Fruit fly (Drosophila melanogaster) whole organism, embryonic: ENCODE measurements around the gene corolla.

Experiments used
- BEAF-32 ChIP-seq: fragments of 200-800 bp; sonication (Bioruptor generic); optimal IDR thresholded peaks from 3 replicates; lab custom pipeline; 2017; ENCODE audit warnings: missing biosample characterization, missing genetic modification characterization, mild to moderate bottlenecking, moderate library complexity, missing genetic modification reagents
- C15 ChIP-seq: fragments of 200-800 bp; sonication (Bioruptor generic); IDR thresholded peaks from 3 replicates; pipeline ENCODE4 v1.3.6; 2022; ENCODE audit warnings: missing biosample characterization, missing genetic modification characterization
- CG10267 ChIP-seq: fragments of 200-800 bp; sonication (Bioruptor generic); optimal IDR thresholded peaks from 2 replicates; lab custom pipeline; 2018; ENCODE audit warnings: missing biosample characterization, mild to moderate bottlenecking, missing genetic modification characterization, moderate library complexity
- CG11093 ChIP-seq: fragments of 200-800 bp; sonication (Bioruptor generic); IDR thresholded peaks from 3 replicates; pipeline ENCODE4 v1.3.6; 2022; ENCODE audit warnings: missing biosample characterization, missing genetic modification characterization
- CG13287 ChIP-seq: fragments of 200-800 bp; sonication (Bioruptor generic); IDR thresholded peaks from 2 replicates; pipeline ENCODE4 v1.3.6; 2022; ENCODE audit warnings: missing biosample characterization, missing genetic modification characterization; ENCODE audit not compliant: partially characterized antibody
- CG14441 ChIP-seq: fragments of 200-800 bp; sonication (Bioruptor generic); IDR thresholded peaks from 2 replicates; pipeline ENCODE4 v1.3.6; 2022; ENCODE audit warnings: missing biosample characterization, missing genetic modification characterization
- CG1603 ChIP-seq: fragments of 200-800 bp; sonication (Bioruptor generic); optimal IDR thresholded peaks from 2 replicates; lab custom pipeline; 2019; ENCODE audit warnings: missing biosample characterization, mild to moderate bottlenecking, missing genetic modification characterization, moderate library complexity
- CG17359 ChIP-seq: fragments of 200-800 bp; sonication (Bioruptor generic); optimal IDR thresholded peaks from 3 replicates; lab custom pipeline; 2018; ENCODE audit warnings: missing biosample characterization, mild to moderate bottlenecking, missing genetic modification characterization, moderate library complexity
- CG17361 ChIP-seq: fragments of 200-800 bp; sonication (Bioruptor generic); IDR thresholded peaks from 3 replicates; pipeline ENCODE4 v1.3.6; 2022; ENCODE audit warnings: missing biosample characterization, missing genetic modification characterization
- CG17568 ChIP-seq: fragments of 200-800 bp; sonication (Bioruptor generic); optimal IDR thresholded peaks from 2 replicates; lab custom pipeline; 2018; ENCODE audit warnings: missing biosample characterization, mild to moderate bottlenecking, missing genetic modification characterization, moderate library complexity
- CG2889 ChIP-seq: fragments of 200-800 bp; sonication (Bioruptor generic); IDR thresholded peaks from 3 replicates; pipeline ENCODE4 v1.3.6; 2022; ENCODE audit warnings: missing biosample characterization, missing genetic modification characterization
- CG3065 ChIP-seq: fragments of 200-800 bp; sonication (Bioruptor generic); optimal IDR thresholded peaks from 2 replicates; lab custom pipeline; 2016; ENCODE audit warnings: missing biosample characterization, missing genetic modification characterization
- CG31441 ChIP-seq: fragments of 200-800 bp; sonication (Bioruptor generic); IDR thresholded peaks from 2 replicates; pipeline ENCODE4 v1.3.6; 2022; ENCODE audit warnings: missing biosample characterization, missing genetic modification characterization
- CG3281 ChIP-seq: fragments of 200-800 bp; sonication (Bioruptor generic); optimal IDR thresholded peaks from 3 replicates; lab custom pipeline; 2017; ENCODE audit warnings: missing biosample characterization, mild to moderate bottlenecking, missing genetic modification characterization
- CG4360 ChIP-seq: fragments of 200-800 bp; sonication (Bioruptor generic); IDR thresholded peaks from 2 replicates; pipeline ENCODE4 v1.3.6; 2022; ENCODE audit warnings: missing biosample characterization, missing genetic modification characterization
- CG4617 ChIP-seq: fragments of 200-800 bp; sonication (Bioruptor generic); optimal IDR thresholded peaks from 3 replicates; lab custom pipeline; 2016; ENCODE audit warnings: missing biosample characterization, missing genetic modification characterization, borderline replicate concordance
- CG4707 ChIP-seq: fragments of 200-800 bp; sonication (Bioruptor generic); optimal IDR thresholded peaks from 2 replicates; lab custom pipeline; 2018; ENCODE audit warnings: missing biosample characterization, mild to moderate bottlenecking, missing genetic modification characterization, moderate library complexity
- CG7745 ChIP-seq: fragments of 200-800 bp; sonication (Bioruptor generic); optimal IDR thresholded peaks from 2 replicates; lab custom pipeline; 2018; ENCODE audit warnings: missing biosample characterization, mild to moderate bottlenecking, missing genetic modification characterization, moderate library complexity
- CG8281 ChIP-seq: fragments of 200-800 bp; sonication (Bioruptor generic); optimal IDR thresholded peaks from 2 replicates; lab custom pipeline; 2018; ENCODE audit warnings: missing biosample characterization, mild to moderate bottlenecking, missing genetic modification characterization, moderate library complexity
- CG9797 ChIP-seq: fragments of 200-800 bp; sonication (Bioruptor generic); optimal IDR thresholded peaks from 3 replicates; lab custom pipeline; 2018; ENCODE audit warnings: missing biosample characterization, mild to moderate bottlenecking, missing genetic modification characterization
- CrebB ChIP-seq: fragments of 200-800 bp; sonication (Bioruptor generic); optimal IDR thresholded peaks from 3 replicates; lab custom pipeline; 2018; ENCODE audit warnings: missing biosample characterization, mild to moderate bottlenecking, missing genetic modification characterization
- Dek ChIP-seq: fragments of 200-800 bp; sonication (Bioruptor generic); optimal IDR thresholded peaks from 3 replicates; lab custom pipeline; 2019; ENCODE audit warnings: missing biosample characterization, mild to moderate bottlenecking, missing genetic modification characterization, moderate library complexity
- Doc3 ChIP-seq: fragments of 200-800 bp; sonication (Bioruptor generic); IDR thresholded peaks from 3 replicates; pipeline ENCODE4 v1.3.6; 2022; ENCODE audit warnings: missing biosample characterization, missing genetic modification characterization; ENCODE audit not compliant: partially characterized antibody
- Dp ChIP-seq: fragments of 200-800 bp; sonication (Bioruptor generic); optimal IDR thresholded peaks from 2 replicates; lab custom pipeline; 2018; ENCODE audit warnings: missing biosample characterization, mild to moderate bottlenecking, missing genetic modification characterization, moderate library complexity
- E2f2 ChIP-seq: fragments of 200-800 bp; sonication (Bioruptor generic); IDR thresholded peaks from 2 replicates; pipeline ENCODE4 v1.3.6; 2022; ENCODE audit warnings: missing biosample characterization, missing genetic modification characterization
- Eip74EF ChIP-seq, 2 experiments: fragments of 200-800 bp in 1 of 2; fragments of >200 bp in 1 of 2; sonication (Bioruptor generic) in 1 of 2; optimal IDR thresholded peaks; 2 replicates each; lab custom pipeline; 2017 to 2019; ENCODE audit warnings: missing biosample characterization in 2 of 2, missing genetic modification characterization in 2 of 2, mild to moderate bottlenecking in 1 of 2, moderate library complexity in 1 of 2
- Ets65A ChIP-seq: fragments of 200-800 bp; sonication (Bioruptor generic); peaks from one replicate; lab custom pipeline; 2016; ENCODE audit warnings: missing biosample characterization, missing genetic modification characterization
- Fer3 ChIP-seq: fragments of 200-800 bp; sonication (Bioruptor generic); optimal IDR thresholded peaks from 2 replicates; lab custom pipeline; 2018; ENCODE audit warnings: missing biosample characterization, mild to moderate bottlenecking, missing genetic modification characterization, moderate library complexity
- H2.0 ChIP-seq: fragments of 200-800 bp; sonication (Bioruptor generic); IDR thresholded peaks from 2 replicates; pipeline ENCODE4 v1.3.6; 2022; ENCODE audit warnings: missing biosample characterization, missing genetic modification characterization
- HLHmδ ChIP-seq: fragments of 200-800 bp; sonication (Bioruptor generic); optimal IDR thresholded peaks from 2 replicates; lab custom pipeline; 2018; ENCODE audit warnings: missing biosample characterization, mild to moderate bottlenecking, missing genetic modification characterization, moderate library complexity
- MBD-R2 ChIP-seq: fragments of 200-800 bp; sonication (Bioruptor generic); IDR thresholded peaks from 2 replicates; pipeline ENCODE4 v1.3.6; 2022; ENCODE audit warnings: missing biosample characterization, missing genetic modification characterization
- MESR4 ChIP-seq: fragments of 200-800 bp; sonication (Bioruptor generic); optimal IDR thresholded peaks from 2 replicates; lab custom pipeline; 2018; ENCODE audit warnings: missing biosample characterization, mild to moderate bottlenecking, missing genetic modification characterization, moderate library complexity
- Mrtf ChIP-seq: fragments of 200-800 bp; sonication (Bioruptor generic); IDR thresholded peaks from 3 replicates; pipeline ENCODE4 v1.3.6; 2022; ENCODE audit warnings: missing biosample characterization, missing genetic modification characterization
- Myb ChIP-seq: fragments of 200-800 bp; sonication (Bioruptor generic); optimal IDR thresholded peaks from 2 replicates; lab custom pipeline; 2016; ENCODE audit warnings: missing biosample characterization, missing genetic modification characterization
- Scr ChIP-seq: fragments of 200-800 bp; sonication (Bioruptor generic); IDR thresholded peaks from 2 replicates; pipeline ENCODE4 v1.3.6; 2022; ENCODE audit warnings: missing biosample characterization, missing genetic modification characterization; ENCODE audit not compliant: partially characterized antibody
- Vsx1 ChIP-seq: fragments of 200-800 bp; sonication (Bioruptor generic); optimal IDR thresholded peaks from 2 replicates; lab custom pipeline; 2017; ENCODE audit warnings: missing biosample characterization, mild to moderate bottlenecking, missing genetic modification characterization, missing genetic modification reagents
- aop ChIP-seq: fragments of 200-800 bp; sonication (Bioruptor generic); IDR thresholded peaks from 2 replicates; pipeline ENCODE4 v1.3.6; 2022; ENCODE audit warnings: missing biosample characterization, missing genetic modification characterization
- chif ChIP-seq, 2 experiments: fragments of 200-800 bp; sonication (Bioruptor generic); optimal IDR thresholded peaks; 3 replicates each; lab custom pipeline; 2016; ENCODE audit warnings: missing biosample characterization in 2 of 2, missing genetic modification characterization in 2 of 2
- danr ChIP-seq: fragments of 200-800 bp; sonication (Bioruptor generic); IDR thresholded peaks from 2 replicates; pipeline ENCODE4 v1.3.6; 2022; ENCODE audit warnings: missing biosample characterization, missing genetic modification characterization
- exex ChIP-seq: fragments of 200-800 bp; sonication (Bioruptor generic); optimal IDR thresholded peaks from 4 replicates; lab custom pipeline; 2018; ENCODE audit warnings: missing biosample characterization, mild to moderate bottlenecking, missing genetic modification characterization, moderate library complexity
- gsb-n ChIP-seq: fragments of 200-800 bp; sonication (Bioruptor generic); optimal IDR thresholded peaks from 3 replicates; lab custom pipeline; 2018; ENCODE audit warnings: missing biosample characterization, mild to moderate bottlenecking, missing genetic modification characterization
- jumu ChIP-seq: fragments of 200-800 bp; sonication (Bioruptor generic); optimal IDR thresholded peaks from 3 replicates; lab custom pipeline; 2016; ENCODE audit warnings: missing biosample characterization, missing genetic modification characterization
- kni ChIP-seq: fragments of 200-800 bp; sonication (Bioruptor generic); optimal IDR thresholded peaks from 3 replicates; lab custom pipeline; 2017; ENCODE audit warnings: mild to moderate bottlenecking, missing biosample characterization, missing genetic modification reagents, missing genetic modification characterization
- lilli ChIP-seq: fragments of 200-800 bp; sonication (Bioruptor generic); optimal IDR thresholded peaks from 3 replicates; lab custom pipeline; 2016; ENCODE audit warnings: missing biosample characterization, missing genetic modification characterization
- nerfin-1 ChIP-seq: fragments of 200-800 bp; sonication (Bioruptor generic); optimal IDR thresholded peaks from 3 replicates; lab custom pipeline; 2019; ENCODE audit warnings: missing biosample characterization, mild to moderate bottlenecking, missing genetic modification characterization, moderate library complexity
- p53 ChIP-seq: fragments of 200-800 bp; sonication (Bioruptor generic); optimal IDR thresholded peaks from 2 replicates; lab custom pipeline; 2016; ENCODE audit warnings: missing biosample characterization, missing genetic modification characterization
- pzg ChIP-seq: fragments of 200-800 bp; sonication (Bioruptor generic); optimal IDR thresholded peaks from 3 replicates; lab custom pipeline; 2018; ENCODE audit warnings: missing biosample characterization, mild to moderate bottlenecking, missing genetic modification characterization, moderate library complexity
- repo ChIP-seq: fragments of 200-800 bp; sonication (Bioruptor generic); optimal IDR thresholded peaks from 2 replicates; lab custom pipeline; 2016; ENCODE audit warnings: missing biosample characterization, missing genetic modification characterization
- row ChIP-seq: fragments of 200-800 bp; sonication (Bioruptor generic); IDR thresholded peaks from 3 replicates; pipeline ENCODE4 v1.3.6; 2022; ENCODE audit warnings: missing biosample characterization, missing genetic modification characterization
- toy ChIP-seq: fragments of 200-800 bp; sonication (Bioruptor generic); IDR thresholded peaks from 2 replicates; pipeline ENCODE4 v1.3.6; 2022; ENCODE audit warnings: missing biosample characterization, missing genetic modification characterization

corolla gene

DNA sequence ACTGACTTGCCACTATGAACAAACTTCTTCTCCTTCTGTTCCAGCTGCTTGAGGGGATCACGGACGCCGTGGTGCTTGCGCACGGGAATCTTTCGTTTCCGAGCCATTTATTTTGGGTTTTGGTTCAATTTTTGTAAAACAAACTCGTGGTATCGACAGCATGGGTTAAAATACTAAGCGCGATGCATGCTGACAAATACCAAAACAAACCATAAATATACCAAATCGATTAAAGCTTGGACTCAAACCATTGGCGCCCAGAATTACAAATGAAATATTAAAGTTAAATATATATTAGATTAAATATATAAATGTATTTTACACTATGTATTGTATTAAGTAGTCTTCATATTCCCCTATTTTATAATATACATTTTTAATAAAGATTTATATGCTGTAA, 2.5 kb downstream of the corolla start, which contains the start of gene CG8326 (continued):
- no peak for TF ChIP-seq CG8281
- no peak for TF ChIP-seq chif (GFP tag; optimal IDR thresholded peaks at IDR 0.05; lab: Kevin White, UChicago)
- TF ChIP-seq Mrtf (GFP tag; lab: Robert Waterston, UW) = no peak
- TF ChIP-seq CG17568 (GFP tag; lab: Kevin White, UChicago) = no peak
- TF ChIP-seq HLHmδ (GFP tag; lab: Kevin White, UChicago) = no peak
- no peak for TF ChIP-seq lilli
- TF ChIP-seq CG9797 = peak; percentile 30
- no peak for TF ChIP-seq Scr (GFP tag; lab: Robert Waterston, UW)
- TF ChIP-seq CG7745 = no peak
- no peak for TF ChIP-seq Dek (tag; lab: Kevin White, UChicago)
- peak; percentile 69 for TF ChIP-seq Dp (GFP tag; lab: Kevin White, UChicago)
- TF ChIP-seq Fer3 (tag; lab: Kevin White, UChicago) = no peak
- TF ChIP-seq BEAF-32 (GFP tag; lab: Kevin White, UChicago) = peak; percentile 27
- TF ChIP-seq CG4617 (GFP tag; lab: Kevin White, UChicago) = peak; percentile 19
- no peak for TF ChIP-seq CG4360 (GFP tag; lab: Robert Waterston, UW)
- no peak for TF ChIP-seq H2.0
- peak; percentile 31 for TF ChIP-seq MESR4 (GFP tag; lab: Kevin White, UChicago)
- TF ChIP-seq Myb (GFP tag; lab: Kevin White, UChicago) = no peak
- peak; percentile 42 for TF ChIP-seq exex (tag; lab: Kevin White, UChicago)
- TF ChIP-seq CG1603 = peak; percentile 14
- TF ChIP-seq jumu (GFP tag; lab: Kevin White, UChicago) = no peak
- TF ChIP-seq E2f2 (GFP tag; lab: Robert Waterston, UW) = peak; percentile 75
- TF ChIP-seq danr = no peak
- TF ChIP-seq nerfin-1 (tag; lab: Kevin White, UChicago) = no peak
- peak; percentile 52 for TF ChIP-seq pzg (GFP tag; lab: Kevin White, UChicago)
- TF ChIP-seq Doc3 (GFP tag; lab: Robert Waterston, UW) = no peak
- TF ChIP-seq gsb-n = no peak
- peak; percentile 15; the same call in 1 of the 2 replicates for TF ChIP-seq CG13287 (GFP tag; lab: Robert Waterston, UW)
- TF ChIP-seq Vsx1 (GFP tag; lab: Kevin White, UChicago) = no peak
- peak; percentile 15 for TF ChIP-seq CG10267
- TF ChIP-seq aop (GFP tag; lab: Robert Waterston, UW) = no peak
- no peak for TF ChIP-seq C15 (GFP tag; lab: Robert Waterston, UW)
- no peak for TF ChIP-seq CG17359 (tag; lab: Kevin White, UChicago)
- TF ChIP-seq Eip74EF (GFP tag; optimal IDR thresholded peaks at IDR 0.05; lab: Kevin White, UChicago) = no peak
- TF ChIP-seq MBD-R2 (GFP tag; lab: Robert Waterston, UW) = peak; percentile 49; the same call in 1 of the 2 replicates
- TF ChIP-seq CG2889 = no peak
- TF ChIP-seq CG17361 (GFP tag; lab: Robert Waterston, UW) = no peak

dm6 chrX:17627090-17627992, 4.5 kb downstream of the corolla start, which contains the start of gene stas:
Gene stas, minus strand, starts transcription at chrX:17627895.
- no peak for TF ChIP-seq CG3065 (GFP tag; lab: Kevin White, UChicago)
- TF ChIP-seq CG14441 (GFP tag; lab: Robert Waterston, UW) = no peak
- peak; percentile 40; the same call in 2 of the 3 replicates for TF ChIP-seq row (GFP tag; lab: Robert Waterston, UW)
- TF ChIP-seq CG4707 (GFP tag; lab: Kevin White, UChicago) = no peak
- TF ChIP-seq kni (GFP tag; lab: Kevin White, UChicago) = no peak
- no peak for TF ChIP-seq toy (GFP tag; lab: Robert Waterston, UW)
- no peak for TF ChIP-seq p53 (GFP tag; lab: Kevin White, UChicago)
- peak; percentile 40; the same call in 1 of the 2 replicates for TF ChIP-seq CG31441 (GFP tag; lab: Robert Waterston, UW)
- TF ChIP-seq CrebB (tag; lab: Kevin White, UChicago) = no peak
- TF ChIP-seq repo (GFP tag; lab: Kevin White, UChicago) = no peak
- TF ChIP-seq Ets65A = no peak
- no peak for TF ChIP-seq CG11093 (GFP tag; lab: Robert Waterston, UW)
- peak; percentile 18 for TF ChIP-seq CG3281 (GFP tag; lab: Kevin White, UChicago)
